Worm (Caenorhabditis elegans) whole organism, late embryonic: ENCODE data around the gene sqst-1.

Source experiments
- dmd-4 ChIP-seq: sonication (generic microtip); optimal IDR thresholded peaks from 2 replicates; lab custom pipeline; 2016; ENCODE audit warnings: borderline replicate concordance, missing genetic modification characterization, missing compliant biosample characterization
- gmeb-2 ChIP-seq: sonication (generic microtip); optimal IDR thresholded peaks from 2 replicates; lab custom pipeline; 2016; ENCODE audit warnings: missing genetic modification characterization, inconsistent platforms, missing compliant biosample characterization
- nhr-11 ChIP-seq: fragments of 150-350 bp; optimal IDR thresholded peaks from 2 replicates; lab custom pipeline; 2014; ENCODE audit warnings: missing biosample characterization, missing genetic modification characterization
- pag-3 ChIP-seq: sonication (generic microtip); optimal IDR thresholded peaks from 2 replicates; lab custom pipeline; 2016; ENCODE audit warnings: missing compliant biosample characterization, missing genetic modification characterization, borderline replicate concordance
- pax-1 ChIP-seq: fragments of 150-350 bp; optimal IDR thresholded peaks from 2 replicates; lab custom pipeline; 2014; ENCODE audit warnings: missing biosample characterization, missing genetic modification characterization
- tbx-7 ChIP-seq: sonication (generic microtip); optimal IDR thresholded peaks from 2 replicates; lab custom pipeline; 2016; ENCODE audit warnings: missing genotype, missing genetic modification characterization, missing compliant biosample characterization

DNA sequence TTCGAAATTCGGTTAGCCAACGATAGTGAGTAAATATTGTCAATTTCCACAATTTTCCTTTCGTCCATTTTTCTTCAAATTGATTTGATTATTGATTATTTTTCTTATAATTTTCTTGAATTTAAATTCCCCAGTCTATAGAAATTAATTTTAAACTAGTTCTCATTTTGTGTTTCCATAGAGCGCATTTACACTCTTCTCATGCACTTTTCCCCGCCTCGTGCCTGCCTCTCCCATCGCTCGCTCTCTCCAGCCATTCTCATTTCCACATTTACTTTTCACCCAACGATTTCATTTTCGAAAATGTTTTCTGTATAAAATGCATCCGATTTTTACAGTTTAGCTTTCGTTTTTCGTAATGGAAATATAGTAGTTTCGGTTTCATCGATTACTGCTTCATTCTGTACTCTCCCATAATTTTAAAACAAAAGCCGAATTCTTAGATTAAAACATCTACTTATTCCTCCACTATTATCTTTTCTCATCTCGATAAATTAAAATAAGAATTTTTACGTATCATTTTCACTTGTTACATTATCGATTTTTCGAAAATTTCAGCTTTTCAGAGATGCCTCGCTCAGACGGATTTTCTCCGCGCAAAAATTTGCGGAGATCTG, 44.9 kb downstream of the sqst-1 start, which contains the start of gene lex-1:
- TF ChIP-seq dmd-4 (tag; lab: Kevin White, UChicago), result no peak
- TF ChIP-seq gmeb-2 (tag; lab: Kevin White, UChicago), result no peak
- no peak for TF ChIP-seq nhr-11 (tag; lab: Kevin White, UChicago)
- no peak for TF ChIP-seq pax-1 (tag; lab: Kevin White, UChicago)
- no peak for TF ChIP-seq pag-3 (tag; lab: Kevin White, UChicago)
- TF ChIP-seq tbx-7 (tag; lab: Kevin White, UChicago), result no peak
